Fruit fly (Drosophila melanogaster) ovary, adult (tissue): ENCODE measurements around the gene Cdc7.
A peak's percentile ranks its signal among the peaks of the same experiment; 100 is the strongest.

ENCODE experiments used
- CG17801 ChIP-seq: fragments of 200-800 bp; optimal IDR thresholded peaks from 2 replicates; lab custom pipeline; 2019; ENCODE audit warnings: missing biosample characterization, mild to moderate bottlenecking, missing genetic modification characterization, moderate library complexity; ENCODE audit not compliant: partially characterized antibody

The Cdc7 gene

dm6 chrX:6654198-6654831 is at the start of gene Cdc7, which contains the start of gene CG3226:
Gene Cdc7 (plus strand): TSS chrX:6654541.
Gene CG3226 (minus strand): TSS chrX:6654248.
- TF ChIP-seq CG17801 (GFP tag; lab: Kevin White, UChicago): peak; percentile 78

- TF ChIP-seq CG17801 (GFP tag; lab: Kevin White, UChicago): no peak
Observed at dm6 chrX:6604706-6605105, 49.6 kb upstream of the Cdc7 start.

dm6 chrX:6611831-6612230 is 42.5 kb upstream of the Cdc7 start:
- TF ChIP-seq CG17801 (GFP tag; lab: Kevin White, UChicago): no peak

- no peak for TF ChIP-seq CG17801 (GFP tag; lab: Kevin White, UChicago)
Observed at dm6 chrX:6612509-6612908, 41.8 kb upstream of the Cdc7 start.

- TF ChIP-seq CG17801 (GFP tag; lab: Kevin White, UChicago): no peak
Observed at dm6 chrX:6613581-6613980, 40.8 kb upstream of the Cdc7 start.

- no peak for TF ChIP-seq CG17801 (GFP tag; lab: Kevin White, UChicago)
Observed at dm6 chrX:6614266-6614665, 40.1 kb upstream of the Cdc7 start.

dm6 chrX:6615476-6615875 is 38.9 kb upstream of the Cdc7 start:
- no peak for TF ChIP-seq CG17801 (GFP tag; lab: Kevin White, UChicago)

dm6 chrX:6616771-6617170 is 37.6 kb upstream of the Cdc7 start:
- no peak for TF ChIP-seq CG17801 (GFP tag; lab: Kevin White, UChicago)

dm6 chrX:6617372-6617771 is 37.0 kb upstream of the Cdc7 start:
- TF ChIP-seq CG17801 (GFP tag; lab: Kevin White, UChicago): no peak

- TF ChIP-seq CG17801 (GFP tag; lab: Kevin White, UChicago): no peak
Observed at dm6 chrX:6621566-6622006, 32.8 kb upstream of the Cdc7 start.

- peak; percentile 79 for TF ChIP-seq CG17801 (GFP tag; lab: Kevin White, UChicago)
Observed at dm6 chrX:6624006-6624745, 30.2 kb upstream of the Cdc7 start.

- no peak for TF ChIP-seq CG17801 (GFP tag; lab: Kevin White, UChicago)
Observed at dm6 chrX:6624977-6625591, 29.3 kb upstream of the Cdc7 start.

- TF ChIP-seq CG17801 (GFP tag; lab: Kevin White, UChicago): no peak
Observed at dm6 chrX:6631885-6632284, 22.5 kb upstream of the Cdc7 start.

dm6 chrX:6633659-6634058 is 20.7 kb upstream of the Cdc7 start, which contains the start of gene CG14443:
Gene CG14443 (plus strand): TSS chrX:6633959.
- no peak for TF ChIP-seq CG17801 (GFP tag; lab: Kevin White, UChicago)

- TF ChIP-seq CG17801 (GFP tag; lab: Kevin White, UChicago): no peak
Observed at dm6 chrX:6638123-6638522, 16.2 kb upstream of the Cdc7 start.
